Fruit fly (Drosophila melanogaster): Measurements from ENCODE around the gene snf.

Gene snf

DNA sequence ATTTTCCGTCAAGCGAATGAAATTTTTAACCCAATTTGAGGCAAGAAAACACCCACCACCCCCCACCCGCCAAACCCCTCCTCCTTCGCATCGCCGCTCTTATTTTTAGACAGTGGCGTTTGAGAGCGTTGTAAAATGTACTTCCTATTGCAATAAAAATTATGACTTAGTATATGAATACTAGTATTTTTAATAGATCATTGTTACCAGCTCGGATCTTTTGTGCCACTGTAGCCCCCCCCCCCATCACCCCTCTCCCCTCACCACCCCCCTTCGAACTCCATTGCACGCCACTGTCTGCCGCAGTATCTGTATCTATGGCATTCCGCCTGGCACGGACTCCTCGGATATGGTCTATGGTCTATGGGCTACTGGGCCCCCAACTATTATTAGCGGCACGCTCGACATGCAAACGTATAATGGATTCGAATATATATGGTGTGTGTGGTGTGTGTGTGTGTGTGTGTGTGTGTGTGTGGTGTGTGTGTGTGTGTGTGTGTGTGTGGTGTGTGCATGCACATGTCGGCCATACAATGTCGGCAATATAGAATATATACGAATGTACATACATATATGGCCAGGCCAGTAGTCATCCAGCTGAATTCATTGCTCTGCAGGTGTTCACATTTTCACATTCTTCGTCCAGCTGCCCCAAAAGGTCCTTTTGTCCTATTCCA, 41.0 kb downstream of the snf start:
- TF ChIP-seq H2.0 (GFP tag; IDR thresholded peaks at IDR 0.05), result peak; percentile 21; the same call in 1 of the 2 replicates
- peak; percentile 40 for TF ChIP-seq row (GFP tag; IDR thresholded peaks at IDR 0.05)
- TF ChIP-seq Optix (GFP tag; IDR thresholded peaks at IDR 0.05), result 0 out of 3 replicates have a peak, but pooled peaks have one; percentile 17
- no peak for TF ChIP-seq slbo (GFP tag; IDR thresholded peaks at IDR 0.05)
- no peak for TF ChIP-seq CG17568 (GFP tag; optimal IDR thresholded peaks at IDR 0.05)
- TF ChIP-seq CG12769 (tag; optimal IDR thresholded peaks at IDR 0.05), result peak; percentile 51
- no peak for TF ChIP-seq Vsx1 (GFP tag; optimal IDR thresholded peaks at IDR 0.05)
- TF ChIP-seq CG4282 (GFP tag; optimal IDR thresholded peaks at IDR 0.05), result no peak
- TF ChIP-seq Rx (GFP tag; IDR thresholded peaks at IDR 0.05), result no peak
- TF ChIP-seq zen (tag; optimal IDR thresholded peaks at IDR 0.05), result no peak
- TF ChIP-seq CG1529 (GFP tag; optimal IDR thresholded peaks at IDR 0.05), result no peak
- no peak for TF ChIP-seq prd (optimal IDR thresholded peaks at IDR 0.05)
- peak; percentile 57; the same call in 2 of the 3 replicates for TF ChIP-seq prd (GFP tag; IDR thresholded peaks at IDR 0.05)
- 0 out of 2 replicates have a peak, but pooled peaks have one; percentile 22 for TF ChIP-seq CG14441 (GFP tag; IDR thresholded peaks at IDR 0.05)
- TF ChIP-seq CG14014 (GFP tag; IDR thresholded peaks at IDR 0.05), result no peak
- no peak for TF ChIP-seq CG2712 (tag; optimal IDR thresholded peaks at IDR 0.05)
- peak; percentile 27 for TF ChIP-seq ATbp (GFP tag; optimal IDR thresholded peaks at IDR 0.05)
- peak; percentile 6 for TF ChIP-seq CoRest (tag; optimal IDR thresholded peaks at IDR 0.05)
- TF ChIP-seq D (optimal IDR thresholded peaks at IDR 0.05), result no peak
- peak; percentile 15 for TF ChIP-seq D (GFP tag; optimal IDR thresholded peaks at IDR 0.05)
- TF ChIP-seq wek (GFP tag; optimal IDR thresholded peaks at IDR 0.05), result no peak
- peak; percentile 50; the same call in 1 of the 2 replicates for TF ChIP-seq crol (GFP tag; IDR thresholded peaks at IDR 0.05)
- TF ChIP-seq CG4404 (GFP tag; IDR thresholded peaks at IDR 0.05), result no peak
- TF ChIP-seq Dll (GFP tag; IDR thresholded peaks at IDR 0.05; ENCODE audit: partially characterized antibody), result no peak
- TF ChIP-seq CG33557 (GFP tag; optimal IDR thresholded peaks at IDR 0.05), result no peak
- no peak for TF ChIP-seq CG2889 (GFP tag; IDR thresholded peaks at IDR 0.05)
- peak; percentile 33 for TF ChIP-seq CG10366 (GFP tag; IDR thresholded peaks at IDR 0.05)
- TF ChIP-seq CG18599 (GFP tag; optimal IDR thresholded peaks at IDR 0.05), result peak; percentile 39
- peak; percentile 4 for TF ChIP-seq CG8924 (tag; optimal IDR thresholded peaks at IDR 0.05)
- TF ChIP-seq CG10267 (tag; optimal IDR thresholded peaks at IDR 0.05), result no peak
- peak; percentile 47 for TF ChIP-seq gem (tag; optimal IDR thresholded peaks at IDR 0.05)
- peak; percentile 18 for TF ChIP-seq CG13424 (tag; optimal IDR thresholded peaks at IDR 0.05)
- TF ChIP-seq grau (tag; optimal IDR thresholded peaks at IDR 0.05), result peak; percentile 15
- TF ChIP-seq tx (GFP tag; optimal IDR thresholded peaks at IDR 0.05), result no peak
- no peak for TF ChIP-seq pros (GFP tag; optimal IDR thresholded peaks at IDR 0.05)
- TF ChIP-seq CG17359 (tag; optimal IDR thresholded peaks at IDR 0.05), result peak; percentile 54
- peak; percentile 51; the same call in 1 of the 3 replicates for TF ChIP-seq ci (GFP tag; IDR thresholded peaks at IDR 0.05)
- TF ChIP-seq Sox102F (GFP tag; optimal IDR thresholded peaks at IDR 0.05), result peak; percentile 63
- peak; percentile 43; the same call in 1 of the 2 replicates for TF ChIP-seq Ptx1 (GFP tag; IDR thresholded peaks at IDR 0.05)
- TF ChIP-seq tgo (GFP tag; IDR thresholded peaks at IDR 0.05), result 0 out of 3 replicates have a peak, but pooled peaks have one; percentile 18
- TF ChIP-seq fd96Cb (tag; optimal IDR thresholded peaks at IDR 0.05), result peak; percentile 41
- TF ChIP-seq dysf (GFP tag; IDR thresholded peaks at IDR 0.05), result peak; percentile 33; the same call in 1 of the 3 replicates
- TF ChIP-seq unpg (GFP tag; optimal IDR thresholded peaks at IDR 0.05), result peak; percentile 28
- peak; percentile 21 for TF ChIP-seq Oli (tag; optimal IDR thresholded peaks at IDR 0.05)
- no peak for TF ChIP-seq CG34422 (GFP tag; IDR thresholded peaks at IDR 0.05)
- peak; percentile 48; the same call in 1 of the 2 replicates for TF ChIP-seq HLH3B (GFP tag; IDR thresholded peaks at IDR 0.05)
- 0 out of 2 replicates have a peak, but pooled peaks have one; percentile 13 for TF ChIP-seq CG14667 (GFP tag; IDR thresholded peaks at IDR 0.05)
- no peak for TF ChIP-seq CG6654 (GFP tag; optimal IDR thresholded peaks at IDR 0.05)
- no peak for TF ChIP-seq CG7963 (GFP tag; IDR thresholded peaks at IDR 0.05; ENCODE audit: partially characterized antibody)

Data from whole organism, embryonic.